Fruit fly (Drosophila melanogaster) whole organism, embryonic: ENCODE results near the gene mRpL27.

Experiments used
- ATbp ChIP-seq: fragments of 200-800 bp; sonication (Bioruptor generic); optimal IDR thresholded peaks from 2 replicates; lab custom pipeline; 2017; ENCODE audit warnings: missing biosample characterization, mild to moderate bottlenecking, missing genetic modification characterization, missing genetic modification reagents
- Atf3 ChIP-seq: fragments of 200-800 bp; sonication (Bioruptor generic); optimal IDR thresholded peaks from 3 replicates; lab custom pipeline; 2016; ENCODE audit warnings: missing biosample characterization, missing genetic modification characterization
- B-H1 ChIP-seq: fragments of 200-800 bp; sonication (Bioruptor generic); IDR thresholded peaks from 3 replicates; pipeline ENCODE4 v1.3.6; 2022; ENCODE audit warnings: missing biosample characterization, missing genetic modification characterization
- CG11247 ChIP-seq: fragments of 200-800 bp; sonication (Bioruptor generic); IDR thresholded peaks from 2 replicates; pipeline ENCODE4 v1.3.6; 2022; ENCODE audit warnings: missing biosample characterization, missing genetic modification characterization
- CG12071 ChIP-seq: fragments of 200-800 bp; sonication (Bioruptor generic); optimal IDR thresholded peaks from 3 replicates; lab custom pipeline; 2018; ENCODE audit warnings: missing biosample characterization, mild to moderate bottlenecking, missing genetic modification characterization
- CG12104 ChIP-seq: fragments of 200-800 bp; sonication (Bioruptor generic); optimal IDR thresholded peaks from 3 replicates; lab custom pipeline; 2016; ENCODE audit warnings: missing biosample characterization, missing genetic modification characterization
- CG12391 ChIP-seq: fragments of 200-800 bp; sonication (Bioruptor generic); optimal IDR thresholded peaks from 3 replicates; lab custom pipeline; 2018; ENCODE audit warnings: missing biosample characterization, mild to moderate bottlenecking, missing genetic modification characterization, moderate library complexity
- CG17361 ChIP-seq: fragments of 200-800 bp; sonication (Bioruptor generic); IDR thresholded peaks from 3 replicates; pipeline ENCODE4 v1.3.6; 2022; ENCODE audit warnings: missing biosample characterization, missing genetic modification characterization
- CG2199 ChIP-seq: fragments of 200-800 bp; sonication (Bioruptor generic); IDR thresholded peaks from 3 replicates; pipeline ENCODE4 v1.3.6; 2022; ENCODE audit warnings: missing biosample characterization, missing genetic modification characterization
- CG30403 ChIP-seq: fragments of 200-800 bp; sonication (Bioruptor generic); optimal IDR thresholded peaks from 3 replicates; lab custom pipeline; 2016; ENCODE audit warnings: missing biosample characterization, missing genetic modification characterization
- CG31224 ChIP-seq: fragments of 200-800 bp; sonication (Bioruptor generic); IDR thresholded peaks from 2 replicates; pipeline ENCODE4 v1.3.6; 2022; ENCODE audit warnings: missing biosample characterization, missing genetic modification characterization
- CG32772 ChIP-seq: fragments of 200-800 bp; sonication (Bioruptor generic); IDR thresholded peaks from 2 replicates; pipeline ENCODE4 v1.3.6; 2022; ENCODE audit warnings: missing biosample characterization, missing genetic modification characterization
- CG3995 ChIP-seq: fragments of 200-800 bp; sonication (Bioruptor generic); optimal IDR thresholded peaks from 3 replicates; lab custom pipeline; 2016; ENCODE audit warnings: missing biosample characterization, missing genetic modification characterization
- CG6813 ChIP-seq: fragments of 200-800 bp; sonication (Bioruptor generic); optimal IDR thresholded peaks from 2 replicates; lab custom pipeline; 2017; ENCODE audit warnings: missing biosample characterization, missing genetic modification characterization, mild to moderate bottlenecking, moderate library complexity, missing genetic modification reagents
- CG7786 ChIP-seq: fragments of 200-800 bp; sonication (Bioruptor generic); optimal IDR thresholded peaks from 2 replicates; lab custom pipeline; 2016; ENCODE audit warnings: missing biosample characterization, missing genetic modification characterization
- CG8359 ChIP-seq: fragments of 200-800 bp; sonication (Bioruptor generic); optimal IDR thresholded peaks from 2 replicates; lab custom pipeline; 2017; ENCODE audit warnings: missing biosample characterization, mild to moderate bottlenecking, missing genetic modification characterization, borderline replicate concordance
- CG9727 ChIP-seq: fragments of 200-800 bp; sonication (Bioruptor generic); optimal IDR thresholded peaks from 3 replicates; lab custom pipeline; 2017; ENCODE audit warnings: missing biosample characterization, mild to moderate bottlenecking, missing genetic modification characterization
- CG9932 ChIP-seq: fragments of 200-800 bp; sonication (Bioruptor generic); IDR thresholded peaks from 2 replicates; pipeline ENCODE4 v1.3.6; 2022; ENCODE audit warnings: missing biosample characterization, missing genetic modification characterization
- CoRest ChIP-seq: fragments of 200-800 bp; sonication (Bioruptor generic); optimal IDR thresholded peaks from 3 replicates; lab custom pipeline; 2018; ENCODE audit warnings: missing biosample characterization, mild to moderate bottlenecking, missing genetic modification characterization, moderate library complexity
- Dbx ChIP-seq: fragments of 200-800 bp; sonication (Bioruptor generic); IDR thresholded peaks from 3 replicates; pipeline ENCODE4 v1.3.6; 2022; ENCODE audit warnings: missing biosample characterization, missing genetic modification characterization
- Deaf1 ChIP-seq: fragments of 200-800 bp; optimal IDR thresholded peaks from 3 replicates; lab custom pipeline; 2019; ENCODE audit warnings: missing biosample characterization, mild to moderate bottlenecking, missing genetic modification characterization, moderate library complexity
- Dll ChIP-seq: fragments of 200-800 bp; sonication (Bioruptor generic); IDR thresholded peaks from 4 replicates; pipeline ENCODE4 v1.3.6; 2022; ENCODE audit warnings: missing biosample characterization, missing genetic modification characterization; ENCODE audit not compliant: partially characterized antibody
- Gsc ChIP-seq: fragments of 200-800 bp; sonication (Bioruptor generic); IDR thresholded peaks from 2 replicates; pipeline ENCODE4 v1.3.6; 2022; ENCODE audit warnings: missing biosample characterization, missing genetic modification characterization
- H15 ChIP-seq: fragments of 200-800 bp; sonication (Bioruptor generic); IDR thresholded peaks from 3 replicates; pipeline ENCODE4 v1.3.6; 2022; ENCODE audit warnings: missing biosample characterization, missing genetic modification characterization
- HLH54F ChIP-seq: fragments of 200-800 bp; sonication (Bioruptor generic); optimal IDR thresholded peaks from 3 replicates; lab custom pipeline; 2016; ENCODE audit warnings: missing biosample characterization, missing genetic modification characterization
- Max ChIP-seq: fragments of 200-800 bp; sonication (Bioruptor generic); optimal IDR thresholded peaks from 2 replicates; lab custom pipeline; 2016; ENCODE audit warnings: missing biosample characterization, mild to moderate bottlenecking, missing genetic modification characterization
- Rfx ChIP-seq: fragments of 200-800 bp; sonication (Bioruptor generic); IDR thresholded peaks from 2 replicates; pipeline ENCODE4 v1.3.6; 2022; ENCODE audit warnings: missing biosample characterization, missing genetic modification characterization
- Scr ChIP-seq: fragments of 200-800 bp; sonication (Bioruptor generic); IDR thresholded peaks from 2 replicates; pipeline ENCODE4 v1.3.6; 2022; ENCODE audit warnings: missing biosample characterization, missing genetic modification characterization; ENCODE audit not compliant: partially characterized antibody
- Sox100B ChIP-seq: fragments of 200-800 bp; sonication (Bioruptor generic); optimal IDR thresholded peaks from 3 replicates; lab custom pipeline; 2018; ENCODE audit warnings: missing biosample characterization, mild to moderate bottlenecking, missing genetic modification characterization
- bigmax ChIP-seq: fragments of 200-800 bp; sonication (Bioruptor generic); optimal IDR thresholded peaks from 2 replicates; lab custom pipeline; 2018; ENCODE audit warnings: missing biosample characterization, mild to moderate bottlenecking, missing genetic modification characterization
- br ChIP-seq: fragments of >200 bp; optimal IDR thresholded peaks from 2 replicates; lab custom pipeline; 2017
- cwo ChIP-seq: fragments of 200-800 bp; sonication (Bioruptor generic); optimal IDR thresholded peaks from 3 replicates; lab custom pipeline; 2017; ENCODE audit warnings: missing biosample characterization, missing genetic modification characterization, mild to moderate bottlenecking, moderate library complexity, missing genetic modification reagents
- danr ChIP-seq: fragments of 200-800 bp; sonication (Bioruptor generic); IDR thresholded peaks from 2 replicates; pipeline ENCODE4 v1.3.6; 2022; ENCODE audit warnings: missing biosample characterization, missing genetic modification characterization
- exex ChIP-seq: fragments of 200-800 bp; sonication (Bioruptor generic); optimal IDR thresholded peaks from 4 replicates; lab custom pipeline; 2018; ENCODE audit warnings: missing biosample characterization, mild to moderate bottlenecking, missing genetic modification characterization, moderate library complexity
- fd102C ChIP-seq: fragments of 200-800 bp; sonication (Bioruptor generic); optimal IDR thresholded peaks from 2 replicates; lab custom pipeline; 2018; ENCODE audit warnings: missing biosample characterization, mild to moderate bottlenecking, missing genetic modification characterization, moderate library complexity
- gro ChIP-seq: fragments of 200-800 bp; sonication (Bioruptor generic); optimal IDR thresholded peaks from 2 replicates; lab custom pipeline; 2016; ENCODE audit warnings: missing biosample characterization, missing genetic modification characterization
- gsb-n ChIP-seq: fragments of 200-800 bp; sonication (Bioruptor generic); optimal IDR thresholded peaks from 3 replicates; lab custom pipeline; 2018; ENCODE audit warnings: missing biosample characterization, mild to moderate bottlenecking, missing genetic modification characterization
- lbe ChIP-seq: fragments of 200-800 bp; sonication (Bioruptor generic); optimal IDR thresholded peaks from 2 replicates; lab custom pipeline; 2016; ENCODE audit warnings: missing biosample characterization, mild to moderate bottlenecking, missing genetic modification characterization
- maf-S ChIP-seq: fragments of 200-800 bp; sonication (Bioruptor generic); optimal IDR thresholded peaks from 2 replicates; lab custom pipeline; 2016; ENCODE audit warnings: missing biosample characterization, missing genetic modification characterization
- phol ChIP-seq: fragments of 200-800 bp; sonication (Bioruptor generic); optimal IDR thresholded peaks from 3 replicates; lab custom pipeline; 2018; ENCODE audit warnings: missing biosample characterization, mild to moderate bottlenecking, missing genetic modification characterization, moderate library complexity
- prd ChIP-seq, 3 experiments: fragments of >200 bp in 2 of 3; fragments of 200-800 bp in 1 of 3; sonication (Bioruptor generic) in 1 of 3; optimal IDR thresholded peaks in 2 of 3; IDR thresholded peaks in 1 of 3; 2 replicates in 2 of 3; 3 replicates in 1 of 3; pipeline versions ENCODE4 v1.3.6 to Lab custom; 2017 to 2022; ENCODE audit warnings: missing biosample characterization in 1 of 3, missing genetic modification characterization in 1 of 3
- pros ChIP-seq: fragments of 200-800 bp; sonication (Bioruptor generic); optimal IDR thresholded peaks from 3 replicates; lab custom pipeline; 2019; ENCODE audit warnings: missing biosample characterization, mild to moderate bottlenecking, missing genetic modification characterization, moderate library complexity
- rib ChIP-seq: fragments of 200-800 bp; sonication (Bioruptor generic); IDR thresholded peaks from 2 replicates; pipeline ENCODE4 v1.3.6; 2022; ENCODE audit warnings: missing biosample characterization, missing genetic modification characterization
- sens ChIP-seq: fragments of 200-800 bp; sonication (Bioruptor generic); peaks from one replicate; lab custom pipeline; 2016; ENCODE audit warnings: missing biosample characterization, missing genetic modification characterization
- shn ChIP-seq: fragments of 200-800 bp; sonication (Bioruptor generic); optimal IDR thresholded peaks from 3 replicates; lab custom pipeline; 2016; ENCODE audit warnings: missing biosample characterization, missing genetic modification characterization
- sna ChIP-seq: fragments of 200-800 bp; sonication (Bioruptor generic); IDR thresholded peaks from 2 replicates; pipeline ENCODE4 v1.3.6; 2022; ENCODE audit warnings: missing biosample characterization, missing genetic modification characterization; ENCODE audit not compliant: partially characterized antibody
- so ChIP-seq: fragments of 200-800 bp; sonication (Bioruptor generic); IDR thresholded peaks from 3 replicates; pipeline ENCODE4 v1.3.6; 2022; ENCODE audit warnings: missing biosample characterization, missing genetic modification characterization
- stwl ChIP-seq: fragments of 200-800 bp; sonication (Bioruptor generic); optimal IDR thresholded peaks from 3 replicates; lab custom pipeline; 2018; ENCODE audit warnings: missing biosample characterization, mild to moderate bottlenecking, missing genetic modification characterization, moderate library complexity

Gene mRpL27

DNA sequence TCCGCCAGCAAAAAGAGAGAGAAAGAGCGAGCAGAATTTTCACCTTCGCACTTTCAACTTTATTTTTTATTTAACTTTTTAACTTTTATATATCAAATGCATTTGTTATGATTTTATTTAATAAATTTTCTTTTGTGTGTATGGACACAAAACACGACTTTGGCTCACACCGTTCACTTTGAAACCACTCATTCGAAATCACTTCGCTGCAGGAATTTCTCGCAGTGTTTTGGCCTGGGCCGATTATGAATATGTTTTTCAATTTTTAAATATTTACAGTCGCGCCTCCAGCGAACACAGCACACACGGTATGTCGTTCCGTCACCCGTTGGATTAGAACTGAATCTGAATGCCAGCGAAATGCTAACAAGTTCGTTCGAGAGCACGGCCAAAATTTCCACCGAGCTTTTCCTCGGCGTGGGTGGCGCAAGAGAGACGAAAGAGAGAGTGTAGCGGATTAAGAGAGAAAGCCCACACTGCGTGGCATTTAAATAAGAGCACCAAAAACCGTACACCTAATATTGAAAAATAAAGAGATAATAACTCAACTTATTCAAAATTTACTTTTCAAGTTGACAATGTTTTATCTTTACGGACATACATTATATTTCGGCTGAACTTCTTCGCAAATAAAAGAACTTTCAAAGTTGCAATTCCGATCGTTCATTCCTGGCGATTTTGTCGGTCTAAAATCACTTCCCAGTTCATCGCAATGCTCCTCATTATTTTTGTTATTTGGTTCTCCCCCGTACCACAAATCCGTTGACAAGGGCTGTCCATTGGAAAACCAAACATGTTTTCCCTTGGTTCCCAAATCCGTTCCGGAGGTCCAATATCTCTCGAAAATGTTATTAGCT, 18.3 kb downstream of the mRpL27 start, which contains the start of gene CG15431 (continued):
- TF ChIP-seq CG7786 (GFP tag; lab: Kevin White, UChicago) = peak; percentile 13
- no peak for TF ChIP-seq CG3995 (GFP tag; lab: Kevin White, UChicago)
- TF ChIP-seq prd (optimal IDR thresholded peaks at IDR 0.05; lab: Kevin White, UChicago) = no peak
- TF ChIP-seq prd (GFP tag; IDR thresholded peaks at IDR 0.05; lab: Robert Waterston, UW) = no peak; the same call in none of the 3 replicates
- TF ChIP-seq fd102C = no peak
- TF ChIP-seq so (GFP tag; lab: Robert Waterston, UW) = 0 out of 3 replicates have a peak, but pooled peaks have one; percentile 22
- no peak for TF ChIP-seq danr
- peak; percentile 73 for TF ChIP-seq Rfx (GFP tag; lab: Robert Waterston, UW)
- no peak for TF ChIP-seq Scr (GFP tag; lab: Robert Waterston, UW)
- TF ChIP-seq CG2199 (GFP tag; lab: Robert Waterston, UW) = no peak; the same call in 2 of the 3 replicates
- peak; percentile 66 for TF ChIP-seq CG6813 (GFP tag; lab: Kevin White, UChicago)
- TF ChIP-seq CG17361 (GFP tag; lab: Robert Waterston, UW) = no peak
- peak; percentile 67 for TF ChIP-seq ATbp (GFP tag; lab: Kevin White, UChicago)
- TF ChIP-seq br (lab: Kevin White, UChicago) = no peak
- peak; percentile 36; the same call in 1 of the 2 replicates for TF ChIP-seq CG32772 (GFP tag; lab: Robert Waterston, UW)
- no peak for TF ChIP-seq Sox100B
- peak; percentile 65 for TF ChIP-seq rib (GFP tag; lab: Robert Waterston, UW)
- no peak for TF ChIP-seq lbe (GFP tag; lab: Kevin White, UChicago)
- TF ChIP-seq HLH54F (GFP tag; lab: Kevin White, UChicago) = peak; percentile 46
- no peak for TF ChIP-seq Dll (GFP tag; lab: Robert Waterston, UW)
- no peak for TF ChIP-seq phol (tag; lab: Kevin White, UChicago)
- peak; percentile 65; the same call in 2 of the 3 replicates for TF ChIP-seq H15 (GFP tag; lab: Robert Waterston, UW)
- no peak for TF ChIP-seq stwl (tag; lab: Kevin White, UChicago)
- peak; percentile 55 for TF ChIP-seq CG30403 (GFP tag; lab: Kevin White, UChicago)
- no peak for TF ChIP-seq shn
- TF ChIP-seq CG11247 (GFP tag; lab: Robert Waterston, UW) = peak; percentile 58
- TF ChIP-seq CG31224 = peak; percentile 37; the same call in 1 of the 2 replicates
- TF ChIP-seq CG12391 = peak; percentile 61
- TF ChIP-seq sna (GFP tag; lab: Robert Waterston, UW) = no peak
- TF ChIP-seq Dbx (GFP tag; lab: Robert Waterston, UW) = peak; percentile 77; the same call in 2 of the 3 replicates
- peak; percentile 47 for TF ChIP-seq CoRest (tag; lab: Kevin White, UChicago)
- no peak for TF ChIP-seq Gsc (GFP tag; lab: Robert Waterston, UW)
- no peak for TF ChIP-seq pros (GFP tag; lab: Kevin White, UChicago)
- TF ChIP-seq bigmax = no peak
- TF ChIP-seq Atf3 (GFP tag; lab: Kevin White, UChicago) = no peak
- TF ChIP-seq gro (GFP tag; lab: Kevin White, UChicago) = peak; percentile 42
- TF ChIP-seq Deaf1 (tag; lab: Kevin White, UChicago) = peak; percentile 55
- 0 out of 3 replicates have a peak, but pooled peaks have one; percentile 37 for TF ChIP-seq B-H1 (GFP tag; lab: Robert Waterston, UW)
- TF ChIP-seq CG8359 (GFP tag; lab: Kevin White, UChicago) = no peak
- TF ChIP-seq Max (GFP tag; lab: Kevin White, UChicago) = peak; percentile 53
- TF ChIP-seq maf-S (GFP tag; lab: Kevin White, UChicago) = no peak
- peak; percentile 44 for TF ChIP-seq CG9727 (GFP tag; lab: Kevin White, UChicago)
- TF ChIP-seq CG12104 (GFP tag; lab: Kevin White, UChicago) = peak; percentile 29
- peak; percentile 61 for TF ChIP-seq CG9932 (GFP tag; lab: Robert Waterston, UW)
- TF ChIP-seq gsb-n (tag; lab: Kevin White, UChicago) = no peak
- TF ChIP-seq CG12071 (GFP tag; lab: Kevin White, UChicago) = peak; percentile 43
- no peak for TF ChIP-seq exex
- TF ChIP-seq sens (GFP tag; lab: Kevin White, UChicago) = peak; percentile 82
- peak; percentile 49 for TF ChIP-seq cwo (GFP tag; lab: Kevin White, UChicago)
